Fruit fly (Drosophila melanogaster) whole organism, wandering third instar larva: ENCODE results near the gene CG17221.

Experiments
- CG32264 ChIP-seq: fragments of 200-800 bp; sonication (Bioruptor generic); optimal IDR thresholded peaks from 2 replicates; lab custom pipeline; 2016; ENCODE audit warnings: missing biosample characterization, missing genetic modification characterization
- Dfd ChIP-seq: fragments of >200 bp; optimal IDR thresholded peaks from 2 replicates; lab custom pipeline; 2017; ENCODE audit warnings: missing biosample characterization, missing genetic modification characterization
- Dif ChIP-seq: fragments of 200-275, 200-300 bp; sonication (Bioruptor generic); optimal IDR thresholded peaks from 2 replicates; lab custom pipeline; 2018; ENCODE audit warnings: missing biosample characterization, missing genetic modification characterization; ENCODE audit not compliant: partially characterized antibody
- Hr83 ChIP-seq: fragments of 200-300 bp; sonication (Bioruptor generic); optimal IDR thresholded peaks from 2 replicates; lab custom pipeline; 2016; ENCODE audit warnings: missing biosample characterization, mild to moderate bottlenecking, missing genetic modification characterization, moderate library complexity; ENCODE audit not compliant: poor library complexity, severe bottlenecking
- Jra ChIP-seq: sonication (Bioruptor generic); optimal IDR thresholded peaks from 2 replicates; lab custom pipeline; 2016; ENCODE audit warnings: missing biosample characterization, missing genetic modification characterization
- OdsH ChIP-seq: fragments of 200-800 bp; sonication (Bioruptor generic); optimal IDR thresholded peaks from 2 replicates; lab custom pipeline; 2016; ENCODE audit warnings: missing biosample characterization, mild to moderate bottlenecking, missing genetic modification characterization
- Sp1 ChIP-seq: fragments of 200-800 bp; sonication (Bioruptor generic); optimal IDR thresholded peaks from 3 replicates; lab custom pipeline; 2019; ENCODE audit warnings: missing biosample characterization, mild to moderate bottlenecking, missing genetic modification characterization, moderate library complexity
- Vsx2 ChIP-seq: fragments of 200-300, 225-300 bp; sonication (Bioruptor generic); optimal IDR thresholded peaks from 2 replicates; lab custom pipeline; 2018; ENCODE audit warnings: missing biosample characterization, missing genetic modification characterization; ENCODE audit not compliant: partially characterized antibody
- brk ChIP-seq: fragments of 200-800 bp; sonication (Bioruptor generic); optimal IDR thresholded peaks from 2 replicates; lab custom pipeline; 2016; ENCODE audit warnings: missing biosample characterization, mild to moderate bottlenecking, missing genetic modification characterization
- dsf ChIP-seq: sonication (Bioruptor generic); optimal IDR thresholded peaks from 2 replicates; lab custom pipeline; 2016; ENCODE audit warnings: missing biosample characterization, missing genetic modification characterization, borderline replicate concordance
- jim ChIP-seq: fragments of 175-275, 200-325 bp; sonication (Bioruptor generic); optimal IDR thresholded peaks from 2 replicates; lab custom pipeline; 2016; ENCODE audit warnings: missing biosample characterization, mild to moderate bottlenecking, missing genetic modification characterization
- lola ChIP-seq: fragments of >200 bp; optimal IDR thresholded peaks from 2 replicates; lab custom pipeline; 2017; ENCODE audit warnings: missing biosample characterization, missing genetic modification characterization
- pan ChIP-seq: fragments of >200 bp; optimal IDR thresholded peaks from 2 replicates; lab custom pipeline; 2017
- psq ChIP-seq: fragments of 200-800 bp; sonication (Bioruptor generic); optimal IDR thresholded peaks from 3 replicates; lab custom pipeline; 2017; ENCODE audit warnings: missing biosample characterization, mild to moderate bottlenecking, missing genetic modification characterization, moderate library complexity
- sv ChIP-seq: fragments of 200-800 bp; sonication (Bioruptor generic); optimal IDR thresholded peaks from 3 replicates; lab custom pipeline; 2016; ENCODE audit warnings: missing biosample characterization, missing genetic modification characterization
- tai ChIP-seq: sonication (Bioruptor generic); optimal IDR thresholded peaks from 2 replicates; lab custom pipeline; 2016; ENCODE audit warnings: missing biosample characterization, missing genetic modification characterization
- woc ChIP-seq: sonication (Bioruptor generic); optimal IDR thresholded peaks from 2 replicates; lab custom pipeline; 2016; ENCODE audit warnings: missing biosample characterization, mild to moderate bottlenecking, missing genetic modification characterization

The CG17221 gene

DNA sequence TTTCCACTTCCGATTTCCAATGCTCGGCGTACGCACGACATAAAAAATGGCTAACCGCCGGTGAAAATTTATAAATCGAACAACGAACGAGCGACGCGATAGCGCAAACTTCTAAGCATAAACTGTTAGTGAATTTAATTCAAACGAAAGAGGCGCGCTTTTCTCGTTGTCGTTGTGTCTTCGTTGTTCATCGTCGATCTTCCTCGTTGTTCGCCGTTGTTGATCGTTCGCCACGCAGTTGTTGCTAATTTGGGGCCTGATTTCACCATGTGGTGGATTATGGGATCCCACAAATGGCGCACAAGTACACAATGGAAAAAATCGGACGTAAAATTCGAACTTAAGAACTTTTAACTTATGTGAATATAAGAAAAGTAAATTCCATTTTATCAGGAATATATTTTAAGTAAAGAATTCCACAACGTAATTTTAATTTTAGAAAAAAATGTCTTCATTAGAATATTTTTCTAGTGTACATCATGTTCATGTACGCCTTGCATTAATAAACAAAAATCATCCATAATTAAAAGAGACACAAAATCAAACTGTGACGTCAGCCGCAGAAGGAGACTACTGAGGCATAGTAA is 46.6 kb downstream of the CG17221 start (continued):
- TF ChIP-seq dsf (no peak), pan (lab: Kevin White, UChicago) (no peak), Jra (GFP tag; lab: Kevin White, UChicago) (no peak), Hr83 (GFP tag; lab: Kevin White, UChicago) (no peak), jim (no peak), sv (peak; percentile 30), OdsH (GFP tag; lab: Kevin White, UChicago) (peak; percentile 57), Sp1 (peak; percentile 27), Vsx2 (GFP tag; lab: Kevin White, UChicago) (no peak)

DNA sequence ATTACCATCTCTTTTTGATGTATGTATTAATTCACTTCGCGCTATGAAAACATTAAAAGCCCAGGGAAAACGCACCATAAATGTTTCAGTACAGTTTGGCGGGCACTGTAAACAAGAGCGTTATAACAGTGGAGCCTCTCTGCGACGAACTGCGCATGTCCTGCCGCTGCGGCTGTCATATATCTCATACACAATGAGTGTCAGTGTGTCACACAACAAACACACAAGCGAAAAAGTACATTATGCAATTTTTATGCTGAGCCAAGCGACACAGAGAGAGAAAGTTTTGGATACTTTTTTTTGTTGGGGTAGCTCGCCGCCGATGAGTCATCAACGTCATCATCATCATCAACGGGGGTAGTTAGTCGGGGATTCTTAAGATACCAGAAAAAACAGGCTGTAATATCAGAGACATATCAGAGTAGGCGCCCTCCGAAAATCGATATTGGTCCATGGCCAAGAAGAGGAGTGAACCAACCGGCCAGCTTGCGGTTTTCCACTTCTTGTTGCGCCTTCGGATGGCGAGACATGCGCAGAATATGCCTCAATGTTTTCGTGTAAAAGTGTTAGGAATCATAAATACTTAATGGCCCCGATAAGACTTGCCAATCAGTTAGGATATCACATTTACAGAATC is 48.6 kb downstream of the CG17221 start:
- TF ChIP-seq psq (GFP tag; lab: Kevin White, UChicago): no peak
- no peak for TF ChIP-seq lola (GFP tag; lab: Kevin White, UChicago)
- no peak for TF ChIP-seq Jra (GFP tag; lab: Kevin White, UChicago)
- TF ChIP-seq Dif: no peak
- no peak for TF ChIP-seq brk (GFP tag; lab: Kevin White, UChicago)
- no peak for TF ChIP-seq CG32264
- no peak for TF ChIP-seq Dfd (GFP tag; lab: Kevin White, UChicago)
- no peak for TF ChIP-seq tai (GFP tag; lab: Kevin White, UChicago)
- TF ChIP-seq woc (GFP tag; lab: Kevin White, UChicago): no peak
- TF ChIP-seq, all 38 proteins: peak for 0

DNA sequence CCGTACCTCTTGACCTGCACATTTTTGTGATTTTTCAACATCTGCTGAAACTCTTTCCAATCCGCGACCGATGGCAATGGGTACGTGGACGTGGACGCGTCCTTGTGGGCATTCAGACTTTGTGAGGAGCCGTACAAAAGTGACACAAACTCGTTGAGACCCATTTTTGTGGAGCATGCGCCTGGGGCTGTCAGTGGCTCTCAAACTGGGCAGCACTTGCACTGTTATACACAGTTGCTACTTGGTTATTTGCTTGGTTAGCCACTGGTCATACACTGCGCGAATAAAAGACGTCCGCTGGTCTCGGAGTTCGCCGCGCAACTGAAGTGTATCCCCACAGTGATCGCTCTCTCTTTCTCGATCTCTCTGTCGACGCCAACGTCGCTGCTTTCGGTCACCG is 50.5 kb downstream of the CG17221 start:
- TF ChIP-seq Dif (peak; percentile 12), jim (no peak)
- TF ChIP-seq, all 38 proteins: peak for 1
